Fruit fly (Drosophila melanogaster) whole organism, embryonic: ENCODE results near the gene alpha-Man-Ia.

Experiments
- Antp ChIP-seq: fragments of 200-800 bp; sonication (Bioruptor generic); optimal IDR thresholded peaks from 3 replicates; lab custom pipeline; 2016; ENCODE audit warnings: missing biosample characterization, missing genetic modification characterization
- CG1024 ChIP-seq: fragments of 200-800 bp; sonication (Bioruptor generic); IDR thresholded peaks from 2 replicates; pipeline ENCODE4 v1.3.6; 2022; ENCODE audit warnings: missing biosample characterization, missing genetic modification characterization
- CG10274 ChIP-seq: fragments of 200-800 bp; sonication (Bioruptor generic); optimal IDR thresholded peaks from 3 replicates; lab custom pipeline; 2017; ENCODE audit warnings: missing biosample characterization, mild to moderate bottlenecking, missing genetic modification characterization
- CG10321 ChIP-seq: fragments of 200-800 bp; sonication (Bioruptor generic); IDR thresholded peaks from 2 replicates; pipeline ENCODE4 v1.3.6; 2022; ENCODE audit warnings: missing biosample characterization, missing genetic modification characterization
- CG10979 ChIP-seq: fragments of 200-800 bp; sonication (Bioruptor generic); optimal IDR thresholded peaks from 2 replicates; lab custom pipeline; 2018; ENCODE audit warnings: missing biosample characterization, mild to moderate bottlenecking, missing genetic modification characterization, moderate library complexity
- CG11504 ChIP-seq: fragments of 200-800 bp; sonication (Bioruptor generic); optimal IDR thresholded peaks from 3 replicates; lab custom pipeline; 2019; ENCODE audit warnings: missing biosample characterization, mild to moderate bottlenecking, missing genetic modification characterization, moderate library complexity
- CG14014 ChIP-seq: fragments of 200-800 bp; sonication (Bioruptor generic); IDR thresholded peaks from 2 replicates; pipeline ENCODE4 v1.3.6; 2022; ENCODE audit warnings: missing biosample characterization, missing genetic modification characterization
- CG15601 ChIP-seq: fragments of 200-800 bp; sonication (Bioruptor generic); optimal IDR thresholded peaks from 3 replicates; lab custom pipeline; 2019; ENCODE audit warnings: missing biosample characterization, mild to moderate bottlenecking, missing genetic modification characterization, moderate library complexity
- CG17328 ChIP-seq: fragments of 200-800 bp; sonication (Bioruptor generic); IDR thresholded peaks from 2 replicates; pipeline ENCODE4 v1.3.6; 2022; ENCODE audit warnings: missing biosample characterization, missing genetic modification characterization
- CG18262 ChIP-seq: fragments of 200-800 bp; optimal IDR thresholded peaks from 3 replicates; lab custom pipeline; 2019; ENCODE audit warnings: missing biosample characterization, mild to moderate bottlenecking, missing genetic modification characterization, moderate library complexity
- CG2875 ChIP-seq: fragments of 200-800 bp; sonication (Bioruptor generic); optimal IDR thresholded peaks from 2 replicates; lab custom pipeline; 2017; ENCODE audit warnings: missing biosample characterization, mild to moderate bottlenecking, missing genetic modification characterization, missing genetic modification reagents
- CG30431 ChIP-seq: fragments of 200-800 bp; sonication (Bioruptor generic); optimal IDR thresholded peaks from 2 replicates; lab custom pipeline; 2017; ENCODE audit warnings: missing biosample characterization, missing genetic modification characterization
- CG5180 ChIP-seq: fragments of 200-800 bp; sonication (Bioruptor generic); optimal IDR thresholded peaks from 3 replicates; lab custom pipeline; 2017; ENCODE audit warnings: missing biosample characterization, missing genetic modification characterization, mild to moderate bottlenecking, moderate library complexity, missing genetic modification reagents
- CG6654 ChIP-seq: fragments of 200-800 bp; sonication (Bioruptor generic); optimal IDR thresholded peaks from 2 replicates; lab custom pipeline; 2017; ENCODE audit warnings: missing biosample characterization, mild to moderate bottlenecking, missing genetic modification characterization
- CG6765 ChIP-seq: fragments of 200-800 bp; sonication (Bioruptor generic); optimal IDR thresholded peaks from 3 replicates; lab custom pipeline; 2017; ENCODE audit warnings: missing biosample characterization, mild to moderate bottlenecking, missing genetic modification characterization
- CG6791 ChIP-seq: fragments of 200-800 bp; sonication (Bioruptor generic); IDR thresholded peaks from 3 replicates; pipeline ENCODE4 v1.3.6; 2022; ENCODE audit warnings: missing biosample characterization, missing genetic modification characterization; ENCODE audit not compliant: partially characterized antibody
- CG6813 ChIP-seq: fragments of 200-800 bp; sonication (Bioruptor generic); optimal IDR thresholded peaks from 2 replicates; lab custom pipeline; 2017; ENCODE audit warnings: missing biosample characterization, missing genetic modification characterization, mild to moderate bottlenecking, moderate library complexity, missing genetic modification reagents
- CG7839 ChIP-seq: fragments of 200-800 bp; sonication (Bioruptor generic); optimal IDR thresholded peaks from 3 replicates; lab custom pipeline; 2018; ENCODE audit warnings: missing biosample characterization, mild to moderate bottlenecking, missing genetic modification characterization, moderate library complexity
- CG9727 ChIP-seq: fragments of 200-800 bp; sonication (Bioruptor generic); optimal IDR thresholded peaks from 3 replicates; lab custom pipeline; 2017; ENCODE audit warnings: missing biosample characterization, mild to moderate bottlenecking, missing genetic modification characterization
- CG9876 ChIP-seq: fragments of 200-800 bp; sonication (Bioruptor generic); optimal IDR thresholded peaks from 2 replicates; lab custom pipeline; 2016; ENCODE audit warnings: missing biosample characterization, missing genetic modification characterization
- Dek ChIP-seq: fragments of 200-800 bp; sonication (Bioruptor generic); optimal IDR thresholded peaks from 3 replicates; lab custom pipeline; 2019; ENCODE audit warnings: missing biosample characterization, mild to moderate bottlenecking, missing genetic modification characterization, moderate library complexity
- Dll ChIP-seq: fragments of 200-800 bp; sonication (Bioruptor generic); IDR thresholded peaks from 4 replicates; pipeline ENCODE4 v1.3.6; 2022; ENCODE audit warnings: missing biosample characterization, missing genetic modification characterization; ENCODE audit not compliant: partially characterized antibody
- Doc3 ChIP-seq: fragments of 200-800 bp; sonication (Bioruptor generic); IDR thresholded peaks from 3 replicates; pipeline ENCODE4 v1.3.6; 2022; ENCODE audit warnings: missing biosample characterization, missing genetic modification characterization; ENCODE audit not compliant: partially characterized antibody
- Fer2 ChIP-seq: fragments of 200-800 bp; sonication (Bioruptor generic); optimal IDR thresholded peaks from 2 replicates; lab custom pipeline; 2018; ENCODE audit warnings: missing biosample characterization, mild to moderate bottlenecking, missing genetic modification characterization, moderate library complexity
- H2.0 ChIP-seq: fragments of 200-800 bp; sonication (Bioruptor generic); IDR thresholded peaks from 2 replicates; pipeline ENCODE4 v1.3.6; 2022; ENCODE audit warnings: missing biosample characterization, missing genetic modification characterization
- HLH54F ChIP-seq: fragments of 200-800 bp; sonication (Bioruptor generic); optimal IDR thresholded peaks from 3 replicates; lab custom pipeline; 2016; ENCODE audit warnings: missing biosample characterization, missing genetic modification characterization
- Hmr ChIP-seq: fragments of 200-800 bp; sonication (Bioruptor generic); optimal IDR thresholded peaks from 3 replicates; lab custom pipeline; 2017; ENCODE audit warnings: mild to moderate bottlenecking, missing biosample characterization, missing genetic modification reagents, missing genetic modification characterization
- Hr3 ChIP-seq: fragments of 200-800 bp; sonication (Bioruptor generic); optimal IDR thresholded peaks from 3 replicates; lab custom pipeline; 2016; ENCODE audit warnings: missing biosample characterization, missing genetic modification characterization
- Hr51 ChIP-seq, 2 experiments: fragments of 200-800 bp; sonication (Bioruptor generic); optimal IDR thresholded peaks; 2 replicates in 1 of 2; 3 replicates in 1 of 2; lab custom pipeline; 2016 to 2018; ENCODE audit warnings: missing biosample characterization in 2 of 2, missing genetic modification characterization in 2 of 2, mild to moderate bottlenecking in 1 of 2, moderate library complexity in 1 of 2
- Mrtf ChIP-seq: fragments of 200-800 bp; sonication (Bioruptor generic); IDR thresholded peaks from 3 replicates; pipeline ENCODE4 v1.3.6; 2022; ENCODE audit warnings: missing biosample characterization, missing genetic modification characterization
- TFAM ChIP-seq: fragments of 200-800 bp; sonication (Bioruptor generic); optimal IDR thresholded peaks from 2 replicates; lab custom pipeline; 2017; ENCODE audit warnings: missing biosample characterization, missing genetic modification characterization, inconsistent platforms
- Taf1 ChIP-seq: fragments of 200-800 bp; sonication (Bioruptor generic); IDR thresholded peaks from 2 replicates; pipeline ENCODE4 v1.3.6; 2022; ENCODE audit warnings: missing biosample characterization, missing genetic modification characterization
- Vsx1 ChIP-seq: fragments of 200-800 bp; sonication (Bioruptor generic); optimal IDR thresholded peaks from 2 replicates; lab custom pipeline; 2017; ENCODE audit warnings: missing biosample characterization, mild to moderate bottlenecking, missing genetic modification characterization, missing genetic modification reagents
- caup ChIP-seq: fragments of 200-800 bp; sonication (Bioruptor generic); optimal IDR thresholded peaks from 3 replicates; lab custom pipeline; 2017; ENCODE audit warnings: missing biosample characterization, mild to moderate bottlenecking, missing genetic modification characterization, moderate library complexity; ENCODE audit not compliant: severe bottlenecking
- ci ChIP-seq: fragments of 200-800 bp; sonication (Bioruptor generic); IDR thresholded peaks from 3 replicates; pipeline ENCODE4 v1.3.6; 2022; ENCODE audit warnings: missing biosample characterization, missing genetic modification characterization
- dm ChIP-seq: fragments of 200-800 bp; sonication (Bioruptor generic); optimal IDR thresholded peaks from 3 replicates; lab custom pipeline; 2016; ENCODE audit warnings: missing biosample characterization, missing genetic modification characterization
- dmrt99B ChIP-seq: fragments of 200-800 bp; sonication (Bioruptor generic); optimal IDR thresholded peaks from 2 replicates; lab custom pipeline; 2018; ENCODE audit warnings: missing biosample characterization, mild to moderate bottlenecking, missing genetic modification characterization, moderate library complexity
- dpn ChIP-seq, 2 experiments: fragments of 200-800 bp; sonication (Bioruptor generic); optimal IDR thresholded peaks; 3 replicates each; lab custom pipeline; 2016; ENCODE audit warnings: missing biosample characterization in 2 of 2, missing genetic modification characterization in 2 of 2
- eyg ChIP-seq: fragments of 200-800 bp; sonication (Bioruptor generic); optimal IDR thresholded peaks from 3 replicates; lab custom pipeline; 2016; ENCODE audit warnings: missing biosample characterization, missing genetic modification characterization
- fru ChIP-seq: fragments of >200 bp; optimal IDR thresholded peaks from 2 replicates; lab custom pipeline; 2017
- gce ChIP-seq: fragments of 200-800 bp; sonication (Bioruptor generic); IDR thresholded peaks from 3 replicates; pipeline ENCODE4 v1.3.6; 2022; ENCODE audit warnings: missing biosample characterization, missing genetic modification characterization
- grau ChIP-seq: fragments of 200-800 bp; optimal IDR thresholded peaks from 3 replicates; lab custom pipeline; 2019; ENCODE audit warnings: missing biosample characterization, mild to moderate bottlenecking, missing genetic modification characterization, moderate library complexity
- kni ChIP-seq: fragments of 200-800 bp; sonication (Bioruptor generic); optimal IDR thresholded peaks from 3 replicates; lab custom pipeline; 2017; ENCODE audit warnings: mild to moderate bottlenecking, missing biosample characterization, missing genetic modification reagents, missing genetic modification characterization
- knrl ChIP-seq: fragments of 200-800 bp; sonication (Bioruptor generic); IDR thresholded peaks from 3 replicates; pipeline ENCODE4 v1.3.6; 2022; ENCODE audit warnings: missing biosample characterization, missing genetic modification characterization; ENCODE audit not compliant: partially characterized antibody
- pnt ChIP-seq: fragments of 200-800 bp; sonication (Bioruptor generic); optimal IDR thresholded peaks from 3 replicates; lab custom pipeline; 2016; ENCODE audit warnings: missing biosample characterization, missing genetic modification characterization
- sima ChIP-seq: fragments of 200-800 bp; sonication (Bioruptor generic); optimal IDR thresholded peaks from 2 replicates; lab custom pipeline; 2016; ENCODE audit warnings: missing biosample characterization, missing genetic modification characterization
- sna ChIP-seq: fragments of 200-800 bp; sonication (Bioruptor generic); IDR thresholded peaks from 2 replicates; pipeline ENCODE4 v1.3.6; 2022; ENCODE audit warnings: missing biosample characterization, missing genetic modification characterization; ENCODE audit not compliant: partially characterized antibody
- sqz ChIP-seq: fragments of 200-800 bp; sonication (Bioruptor generic); optimal IDR thresholded peaks from 3 replicates; lab custom pipeline; 2018; ENCODE audit warnings: missing biosample characterization, mild to moderate bottlenecking, missing genetic modification characterization
- ssp ChIP-seq: fragments of 200-800 bp; sonication (Bioruptor generic); IDR thresholded peaks from 2 replicates; pipeline ENCODE4 v1.3.6; 2022; ENCODE audit warnings: missing biosample characterization, missing genetic modification characterization
- tap ChIP-seq: fragments of 200-800 bp; optimal IDR thresholded peaks from 3 replicates; lab custom pipeline; 2019; ENCODE audit warnings: missing biosample characterization, mild to moderate bottlenecking, missing genetic modification characterization, moderate library complexity

alpha-Man-Ia gene

dm6 chrX:10320425-10320978, 5.3 kb downstream of the alpha-Man-Ia start (continued):
- no peak for TF ChIP-seq caup (GFP tag; lab: Kevin White, UChicago)
- no peak for TF ChIP-seq sna (GFP tag; lab: Robert Waterston, UW)
- TF ChIP-seq Dek (tag; lab: Kevin White, UChicago): no peak
- TF ChIP-seq gce (GFP tag; lab: Robert Waterston, UW): no peak
- TF ChIP-seq CG15601 (tag; lab: Kevin White, UChicago): peak; percentile 35
- TF ChIP-seq CG10979 (tag; lab: Kevin White, UChicago): peak; percentile 31
- no peak for TF ChIP-seq Doc3 (GFP tag; lab: Robert Waterston, UW)
- no peak for TF ChIP-seq CG17328
- peak; percentile 21 for TF ChIP-seq CG2875
- no peak for TF ChIP-seq CG14014
- TF ChIP-seq dm: no peak
- TF ChIP-seq HLH54F: no peak
- TF ChIP-seq eyg (GFP tag; lab: Kevin White, UChicago): no peak
- TF ChIP-seq CG1024 (GFP tag; lab: Robert Waterston, UW): no peak
- TF ChIP-seq dmrt99B (tag; lab: Kevin White, UChicago): peak; percentile 37
- TF ChIP-seq sima (GFP tag; lab: Kevin White, UChicago): no peak
- TF ChIP-seq dpn (GFP tag; optimal IDR thresholded peaks at IDR 0.05; lab: Kevin White, UChicago): no peak
- TF ChIP-seq CG7839 (tag; lab: Kevin White, UChicago): peak; percentile 26
- TF ChIP-seq CG6791 (GFP tag; lab: Robert Waterston, UW): no peak
- TF ChIP-seq Antp (GFP tag; lab: Kevin White, UChicago): no peak
- no peak for TF ChIP-seq CG30431
- TF ChIP-seq TFAM (GFP tag; lab: Kevin White, UChicago): no peak
- no peak for TF ChIP-seq CG6654 (GFP tag; lab: Kevin White, UChicago)
- no peak for TF ChIP-seq Hmr (GFP tag; lab: Kevin White, UChicago)
- TF ChIP-seq Hr3 (GFP tag; lab: Kevin White, UChicago): no peak
- peak; percentile 19 for TF ChIP-seq grau (tag; lab: Kevin White, UChicago)
- TF ChIP-seq CG18262 (tag; lab: Kevin White, UChicago): peak; percentile 33
- TF ChIP-seq knrl (GFP tag; lab: Robert Waterston, UW): no peak
- 0 out of 3 replicates have a peak, but pooled peaks have one; percentile 23 for TF ChIP-seq ci (GFP tag; lab: Robert Waterston, UW)
- no peak for TF ChIP-seq pnt
- TF ChIP-seq CG6813 (GFP tag; lab: Kevin White, UChicago): peak; percentile 19
- TF ChIP-seq CG9727 (GFP tag; lab: Kevin White, UChicago): peak; percentile 4
- no peak for TF ChIP-seq CG5180 (GFP tag; lab: Kevin White, UChicago)
- no peak for TF ChIP-seq fru (lab: Kevin White, UChicago)
- peak in 1 of 2 experiments; percentile 30 for TF ChIP-seq Hr51 (GFP tag; optimal IDR thresholded peaks at IDR 0.05; lab: Kevin White, UChicago)
- no peak for TF ChIP-seq ssp (GFP tag; lab: Robert Waterston, UW)
- TF ChIP-seq sqz (GFP tag; lab: Kevin White, UChicago): no peak
- no peak for TF ChIP-seq Taf1
- no peak for TF ChIP-seq CG10321 (GFP tag; lab: Robert Waterston, UW)
- no peak for TF ChIP-seq CG6765 (GFP tag; lab: Kevin White, UChicago)
- no peak for TF ChIP-seq tap (tag; lab: Kevin White, UChicago)
- TF ChIP-seq Mrtf: no peak
- TF ChIP-seq Vsx1: no peak
- TF ChIP-seq CG11504 (tag; lab: Kevin White, UChicago): peak; percentile 50
- TF ChIP-seq CG10274: no peak
- TF ChIP-seq Dll (GFP tag; lab: Robert Waterston, UW): no peak
- TF ChIP-seq H2.0: 0 out of 2 replicates have a peak, but pooled peaks have one; percentile 15
- TF ChIP-seq kni (GFP tag; lab: Kevin White, UChicago): peak; percentile 19
- TF ChIP-seq CG9876 (GFP tag; lab: Kevin White, UChicago): no peak
- TF ChIP-seq Fer2 (tag; lab: Kevin White, UChicago): no peak
